Fruit fly (Drosophila melanogaster): Measurements from ENCODE around the gene CG46522.
"Not testable (repeated sequence)": the region's sequence is repeated elsewhere in the genome, so short reads cannot be mapped to it uniquely, and the experiment has no call there.

DNA sequence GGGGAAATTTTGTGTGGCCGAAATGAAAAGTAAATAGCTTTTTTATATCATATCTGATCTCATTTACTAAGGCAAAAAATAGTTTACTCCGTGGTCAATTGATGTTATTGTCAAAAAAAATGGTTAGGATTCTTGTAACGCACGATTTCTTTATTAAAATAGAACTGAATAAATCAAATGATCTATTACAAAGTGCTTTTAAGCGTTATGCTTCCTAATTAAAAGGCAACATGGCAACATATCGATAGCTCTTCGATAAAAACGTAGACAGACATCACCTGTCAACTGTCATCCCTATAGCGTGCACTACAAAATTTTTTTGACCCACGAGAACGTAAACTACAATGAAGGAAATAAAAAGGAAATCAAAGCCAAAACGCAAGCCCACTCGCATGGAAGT, 29.3 kb upstream of the CG46522 start, which contains the start of gene CG46517:
- not testable (repeated sequence) for TF ChIP-seq Sox14, CG9139, OdsH, cyc, spab, acj6, CG8319 (GFP tag; optimal IDR thresholded peaks at IDR 0.05)

Data from whole organism, prepupa.